Fruit fly (Drosophila melanogaster): Measurements from ENCODE around the gene CG15056.
A peak's percentile ranks its signal among the peaks of the same experiment; 100 is the strongest.

Gene CG15056

DNA sequence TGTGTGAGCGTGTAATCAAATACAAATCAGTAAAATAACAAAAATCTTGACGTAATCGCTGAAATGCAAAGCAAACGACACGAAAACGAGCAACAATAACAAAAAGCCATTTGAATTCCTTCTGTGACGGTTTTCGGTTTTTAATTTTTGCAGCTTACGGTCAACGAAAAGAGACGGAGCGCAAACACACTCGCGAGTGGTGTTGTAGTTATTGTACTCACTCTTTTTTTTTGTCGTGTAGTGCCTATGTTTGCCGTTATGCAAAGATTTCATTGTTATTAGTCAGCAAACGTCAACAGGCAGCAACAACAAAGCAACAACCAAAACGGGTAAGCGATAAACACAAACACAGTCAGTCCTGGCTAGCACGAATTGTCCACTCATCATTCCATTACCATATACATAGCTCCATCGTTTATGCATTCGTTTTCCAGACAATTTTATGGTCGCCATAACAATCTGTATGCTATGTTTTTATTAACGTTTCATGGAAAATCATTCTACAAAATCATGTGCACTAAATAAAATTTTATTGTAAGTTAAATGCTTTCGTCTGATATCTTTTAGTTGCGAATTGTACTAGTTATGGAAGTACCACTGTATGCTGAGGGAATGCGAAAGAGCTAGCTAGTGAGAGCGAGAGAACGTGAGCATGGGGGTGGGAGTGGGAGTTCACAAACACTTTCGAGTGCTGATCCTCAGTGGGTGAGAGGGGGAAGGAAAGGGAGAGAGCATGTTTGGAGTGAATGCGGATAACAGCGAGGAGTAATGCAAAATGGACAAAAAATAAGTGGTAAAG, 48.2 kb upstream of the CG15056 start (continued):
- TF ChIP-seq tio (GFP tag; optimal IDR thresholded peaks at IDR 0.05) (peak; percentile 36), cas (GFP tag; IDR thresholded peaks at IDR 0.05) (peak; percentile 71), CG3281 (GFP tag; optimal IDR thresholded peaks at IDR 0.05) (peak; percentile 79), hth (optimal IDR thresholded peaks at IDR 0.05) (no peak), CG14860 (GFP tag; IDR thresholded peaks at IDR 0.05; ENCODE audit: partially characterized antibody) (no peak), Poxn (GFP tag; IDR thresholded peaks at IDR 0.05) (peak; percentile 69), knrl (GFP tag; IDR thresholded peaks at IDR 0.05; ENCODE audit: partially characterized antibody) (no peak), Hmx (GFP tag; optimal IDR thresholded peaks at IDR 0.05) (no peak), ci (GFP tag; IDR thresholded peaks at IDR 0.05) (peak; percentile 60; the same call in 2 of the 3 replicates), fru (optimal IDR thresholded peaks at IDR 0.05) (no peak), CG1647 (GFP tag; optimal IDR thresholded peaks at IDR 0.05) (peak; percentile 62), slbo (GFP tag; IDR thresholded peaks at IDR 0.05) (peak; percentile 88), esg (GFP tag; conservative IDR thresholded peaks at IDR 0.05) (peak; percentile 65), CG18619 (GFP tag; optimal IDR thresholded peaks at IDR 0.05) (peak; percentile 58), dimm (GFP tag; IDR thresholded peaks at IDR 0.05) (no peak), NC2β (GFP tag; optimal IDR thresholded peaks at IDR 0.05) (peak; percentile 28), mam (GFP tag; optimal IDR thresholded peaks at IDR 0.05) (peak; percentile 79), CG3838 (GFP tag; optimal IDR thresholded peaks at IDR 0.05) (peak; percentile 36), gro (GFP tag; optimal IDR thresholded peaks at IDR 0.05) (peak; percentile 93), CG17385 (GFP tag; optimal IDR thresholded peaks at IDR 0.05) (peak; percentile 74), h (optimal IDR thresholded peaks at IDR 0.05) (no peak), CG11504 (tag; optimal IDR thresholded peaks at IDR 0.05) (peak; percentile 83), Trl (optimal IDR thresholded peaks at IDR 0.05) (peak; percentile 51 to 79), Trl (GFP tag; optimal IDR thresholded peaks at IDR 0.05) (peak; percentile 51), Doc2 (GFP tag; IDR thresholded peaks at IDR 0.05) (no peak), E2f1 (GFP tag; IDR thresholded peaks at IDR 0.05) (peak; percentile 71), CG14667 (GFP tag; IDR thresholded peaks at IDR 0.05) (peak; percentile 49), zfh2 (GFP tag; optimal IDR thresholded peaks at IDR 0.05) (peak; percentile 86), nom (GFP tag; optimal IDR thresholded peaks at IDR 0.05) (peak; percentile 45), Drgx (GFP tag; IDR thresholded peaks at IDR 0.05) (peak; percentile 74), sqz (GFP tag; optimal IDR thresholded peaks at IDR 0.05) (no peak), wdn (GFP tag; IDR thresholded peaks at IDR 0.05) (no peak; the same call in 1 of the 2 replicates), CG17568 (GFP tag; optimal IDR thresholded peaks at IDR 0.05) (peak; percentile 68), fd96Cb (tag; optimal IDR thresholded peaks at IDR 0.05) (peak; percentile 52), CG12155 (GFP tag; optimal IDR thresholded peaks at IDR 0.05) (no peak), CG12769 (tag; optimal IDR thresholded peaks at IDR 0.05) (peak; percentile 92), Doc3 (GFP tag; IDR thresholded peaks at IDR 0.05; ENCODE audit: partially characterized antibody) (no peak), CG6765 (GFP tag; optimal IDR thresholded peaks at IDR 0.05) (peak; percentile 58), CG1024 (GFP tag; IDR thresholded peaks at IDR 0.05) (0 out of 2 replicates have a peak, but pooled peaks have one; percentile 4), CG3065 (GFP tag; optimal IDR thresholded peaks at IDR 0.05) (no peak), zen2 (GFP tag; IDR thresholded peaks at IDR 0.05; ENCODE audit: partially characterized antibody) (no peak), tgo (GFP tag; IDR thresholded peaks at IDR 0.05) (peak; percentile 83), CG31224 (GFP tag; IDR thresholded peaks at IDR 0.05) (peak; percentile 71), ind (GFP tag; optimal IDR thresholded peaks at IDR 0.05) (peak; percentile 58), CG4854 (GFP tag; optimal IDR thresholded peaks at IDR 0.05) (peak; percentile 19), trem (tag; optimal IDR thresholded peaks at IDR 0.05) (peak; percentile 19), gcm (GFP tag; optimal IDR thresholded peaks at IDR 0.05) (peak; percentile 50), CG5245 (GFP tag; optimal IDR thresholded peaks at IDR 0.05) (no peak), CG8089 (GFP tag; optimal IDR thresholded peaks at IDR 0.05) (peak; percentile 20), CG4282 (GFP tag; optimal IDR thresholded peaks at IDR 0.05) (no peak), zen (tag; optimal IDR thresholded peaks at IDR 0.05) (peak; percentile 30)
